Fruit fly (Drosophila melanogaster) whole organism, embryonic: ENCODE measurements around the gene numb.

Experiments
- Abd-B ChIP-seq: fragments of 200-800 bp; sonication (Bioruptor generic); optimal IDR thresholded peaks from 2 replicates; lab custom pipeline; 2018; ENCODE audit warnings: missing biosample characterization, mild to moderate bottlenecking, missing genetic modification characterization, moderate library complexity
- BtbVII ChIP-seq: fragments of 200-800 bp; sonication (Bioruptor generic); optimal IDR thresholded peaks from 3 replicates; lab custom pipeline; 2017; ENCODE audit warnings: missing biosample characterization, mild to moderate bottlenecking, missing genetic modification characterization
- CG10543 ChIP-seq: fragments of 200-800 bp; sonication (Bioruptor generic); optimal IDR thresholded peaks from 3 replicates; lab custom pipeline; 2017; ENCODE audit warnings: missing biosample characterization, mild to moderate bottlenecking, missing genetic modification characterization, moderate library complexity
- CG12744 ChIP-seq: fragments of 200-800 bp; sonication (Bioruptor generic); optimal IDR thresholded peaks from 2 replicates; lab custom pipeline; 2016; ENCODE audit warnings: missing biosample characterization, missing genetic modification characterization
- CG13296 ChIP-seq: fragments of 200-800 bp; sonication (Bioruptor generic); optimal IDR thresholded peaks from 3 replicates; lab custom pipeline; 2018; ENCODE audit warnings: missing biosample characterization, mild to moderate bottlenecking, missing genetic modification characterization
- CG13894 ChIP-seq: fragments of 200-800 bp; sonication (Bioruptor generic); optimal IDR thresholded peaks from 3 replicates; lab custom pipeline; 2018; ENCODE audit warnings: missing biosample characterization, mild to moderate bottlenecking, missing genetic modification characterization, moderate library complexity
- CG14014 ChIP-seq: fragments of 200-800 bp; sonication (Bioruptor generic); IDR thresholded peaks from 2 replicates; pipeline ENCODE4 v1.3.6; 2022; ENCODE audit warnings: missing biosample characterization, missing genetic modification characterization
- CG15011 ChIP-seq: fragments of 200-800 bp; sonication (Bioruptor generic); optimal IDR thresholded peaks from 3 replicates; lab custom pipeline; 2018; ENCODE audit warnings: missing biosample characterization, mild to moderate bottlenecking, missing genetic modification characterization
- CG18599 ChIP-seq: fragments of 200-800 bp; sonication (Bioruptor generic); optimal IDR thresholded peaks from 3 replicates; lab custom pipeline; 2017; ENCODE audit warnings: missing biosample characterization, missing genetic modification characterization, mild to moderate bottlenecking, moderate library complexity, missing genetic modification reagents
- CG2120 ChIP-seq: fragments of 200-800 bp; sonication (Bioruptor generic); optimal IDR thresholded peaks from 3 replicates; lab custom pipeline; 2016; ENCODE audit warnings: missing biosample characterization, missing genetic modification characterization
- CG2129 ChIP-seq: fragments of 200-800 bp; sonication (Bioruptor generic); IDR thresholded peaks from 2 replicates; pipeline ENCODE4 v1.3.6; 2022; ENCODE audit warnings: missing biosample characterization, missing genetic modification characterization; ENCODE audit not compliant: partially characterized antibody
- CG2678 ChIP-seq: fragments of 200-800 bp; sonication (Bioruptor generic); optimal IDR thresholded peaks from 3 replicates; lab custom pipeline; 2019; ENCODE audit warnings: missing biosample characterization, mild to moderate bottlenecking, missing genetic modification characterization, moderate library complexity
- CG34376 ChIP-seq: fragments of 200-800 bp; sonication (Bioruptor generic); optimal IDR thresholded peaks from 2 replicates; lab custom pipeline; 2018; ENCODE audit warnings: missing biosample characterization, mild to moderate bottlenecking, missing genetic modification characterization
- CG3726 ChIP-seq: fragments of 200-800 bp; sonication (Bioruptor generic); IDR thresholded peaks from 3 replicates; pipeline ENCODE4, ENCODE4 v1.3.6; 2022; ENCODE audit warnings: missing biosample characterization, missing genetic modification characterization
- CG3847 ChIP-seq: fragments of 200-800 bp; sonication (Bioruptor generic); IDR thresholded peaks from 2 replicates; pipeline ENCODE4 v1.3.6; 2022; ENCODE audit warnings: missing biosample characterization, missing genetic modification characterization
- CG4730 ChIP-seq: fragments of 200-800 bp; sonication (Bioruptor generic); IDR thresholded peaks from 2 replicates; pipeline ENCODE4 v1.3.6; 2022; ENCODE audit warnings: missing biosample characterization, missing genetic modification characterization
- CG8281 ChIP-seq: fragments of 200-800 bp; sonication (Bioruptor generic); optimal IDR thresholded peaks from 2 replicates; lab custom pipeline; 2018; ENCODE audit warnings: missing biosample characterization, mild to moderate bottlenecking, missing genetic modification characterization, moderate library complexity
- CG8478 ChIP-seq: fragments of >200 bp; optimal IDR thresholded peaks from 2 replicates; lab custom pipeline; 2018
- CkIIα-i1 ChIP-seq: fragments of 200-800 bp; sonication (Bioruptor generic); IDR thresholded peaks from 2 replicates; pipeline ENCODE4 v1.3.6; 2022; ENCODE audit warnings: missing biosample characterization, missing genetic modification characterization
- Dfd ChIP-seq, 2 experiments: fragments of >200 bp; optimal IDR thresholded peaks; 2 replicates each; lab custom pipeline; 2017; ENCODE audit warnings: missing biosample characterization in 2 of 2, missing genetic modification characterization in 2 of 2
- E2f2 ChIP-seq: fragments of 200-800 bp; sonication (Bioruptor generic); IDR thresholded peaks from 2 replicates; pipeline ENCODE4 v1.3.6; 2022; ENCODE audit warnings: missing biosample characterization, missing genetic modification characterization
- HLH54F ChIP-seq: fragments of 200-800 bp; sonication (Bioruptor generic); optimal IDR thresholded peaks from 3 replicates; lab custom pipeline; 2016; ENCODE audit warnings: missing biosample characterization, missing genetic modification characterization
- Med ChIP-seq: fragments of 200-800 bp; sonication (Bioruptor generic); peaks from one replicate; lab custom pipeline; 2016; ENCODE audit warnings: missing biosample characterization, missing genetic modification characterization, mild to moderate bottlenecking, inconsistent platforms, moderate library complexity
- Meics ChIP-seq: fragments of 200-800 bp; sonication (Bioruptor generic); optimal IDR thresholded peaks from 2 replicates; lab custom pipeline; 2017; ENCODE audit warnings: missing biosample characterization, mild to moderate bottlenecking, missing genetic modification characterization
- NFAT ChIP-seq: fragments of 200-800 bp; sonication (Bioruptor generic); IDR thresholded peaks from 2 replicates; pipeline ENCODE4 v1.3.6; 2022; ENCODE audit warnings: missing biosample characterization, missing genetic modification characterization
- Sox102F ChIP-seq: fragments of 200-800 bp; sonication (Bioruptor generic); optimal IDR thresholded peaks from 2 replicates; lab custom pipeline; 2018; ENCODE audit warnings: missing biosample characterization, mild to moderate bottlenecking, missing genetic modification characterization, moderate library complexity
- Stat92E ChIP-seq, 3 experiments: fragments of >200 bp in 2 of 3; fragments of 200-800 bp in 1 of 3; sonication (Bioruptor generic) in 1 of 3; optimal IDR thresholded peaks; 2 replicates each; lab custom pipeline; 2017 to 2019; ENCODE audit warnings: missing biosample characterization in 3 of 3, missing genetic modification characterization in 3 of 3, mild to moderate bottlenecking in 1 of 3, moderate library complexity in 1 of 3
- al ChIP-seq: fragments of 200-800 bp; sonication (Bioruptor generic); IDR thresholded peaks from 2 replicates; pipeline ENCODE4 v1.3.6; 2022; ENCODE audit warnings: missing biosample characterization, missing genetic modification characterization
- az2 ChIP-seq: fragments of 200-800 bp; sonication (Bioruptor generic); optimal IDR thresholded peaks from 3 replicates; lab custom pipeline; 2016; ENCODE audit warnings: missing biosample characterization, missing genetic modification characterization
- cwo ChIP-seq: fragments of 200-800 bp; sonication (Bioruptor generic); optimal IDR thresholded peaks from 3 replicates; lab custom pipeline; 2017; ENCODE audit warnings: missing biosample characterization, missing genetic modification characterization, mild to moderate bottlenecking, moderate library complexity, missing genetic modification reagents
- dmrt11E ChIP-seq: fragments of 200-800 bp; sonication (Bioruptor generic); optimal IDR thresholded peaks from 3 replicates; lab custom pipeline; 2018; ENCODE audit warnings: missing biosample characterization, mild to moderate bottlenecking, missing genetic modification characterization, moderate library complexity
- emc ChIP-seq: fragments of 200-800 bp; sonication (Bioruptor generic); optimal IDR thresholded peaks from 2 replicates; lab custom pipeline; 2016; ENCODE audit warnings: missing biosample characterization, missing genetic modification characterization
- exex ChIP-seq: fragments of 200-800 bp; sonication (Bioruptor generic); optimal IDR thresholded peaks from 4 replicates; lab custom pipeline; 2018; ENCODE audit warnings: missing biosample characterization, mild to moderate bottlenecking, missing genetic modification characterization, moderate library complexity
- gro ChIP-seq: fragments of 200-800 bp; sonication (Bioruptor generic); optimal IDR thresholded peaks from 2 replicates; lab custom pipeline; 2016; ENCODE audit warnings: missing biosample characterization, missing genetic modification characterization
- gt ChIP-seq: fragments of 200-800 bp; sonication (Bioruptor generic); IDR thresholded peaks from 2 replicates; pipeline ENCODE4 v1.3.6; 2022; ENCODE audit warnings: missing biosample characterization, missing genetic modification characterization
- hkb ChIP-seq, 2 experiments: fragments of 200-800 bp in 1 of 2; fragments of >200 bp in 1 of 2; sonication (Bioruptor generic) in 1 of 2; IDR thresholded peaks in 1 of 2; optimal IDR thresholded peaks in 1 of 2; 2 replicates each; pipeline versions ENCODE4 v1.3.6 to Lab custom; 2017 to 2022; ENCODE audit warnings: missing biosample characterization in 1 of 2, missing genetic modification characterization in 1 of 2
- lab ChIP-seq: fragments of 200-800 bp; sonication (Bioruptor generic); optimal IDR thresholded peaks from 3 replicates; lab custom pipeline; 2017; ENCODE audit warnings: missing biosample characterization, missing genetic modification characterization, mild to moderate bottlenecking, moderate library complexity, missing genetic modification reagents
- mirr ChIP-seq: fragments of 200-800 bp; sonication (Bioruptor generic); optimal IDR thresholded peaks from 3 replicates; lab custom pipeline; 2018; ENCODE audit warnings: missing biosample characterization, mild to moderate bottlenecking, missing genetic modification characterization
- salm ChIP-seq: fragments of 200-800 bp; sonication (Bioruptor generic); optimal IDR thresholded peaks from 2 replicates; lab custom pipeline; 2018; ENCODE audit warnings: missing biosample characterization, mild to moderate bottlenecking, missing genetic modification characterization
- sd ChIP-seq: fragments of 200-800 bp; sonication (Bioruptor generic); optimal IDR thresholded peaks from 3 replicates; lab custom pipeline; 2018; ENCODE audit warnings: missing biosample characterization, mild to moderate bottlenecking, missing genetic modification characterization, moderate library complexity
- sens ChIP-seq: fragments of 200-800 bp; sonication (Bioruptor generic); peaks from one replicate; lab custom pipeline; 2016; ENCODE audit warnings: missing biosample characterization, missing genetic modification characterization
- shn ChIP-seq: fragments of 200-800 bp; sonication (Bioruptor generic); optimal IDR thresholded peaks from 3 replicates; lab custom pipeline; 2016; ENCODE audit warnings: missing biosample characterization, missing genetic modification characterization
- tna ChIP-seq: fragments of 200-800 bp; sonication (Bioruptor generic); IDR thresholded peaks from 2 replicates; pipeline ENCODE4 v1.3.6; 2022; ENCODE audit warnings: missing biosample characterization, missing genetic modification characterization; ENCODE audit not compliant: partially characterized antibody
- toy ChIP-seq: fragments of 200-800 bp; sonication (Bioruptor generic); IDR thresholded peaks from 2 replicates; pipeline ENCODE4 v1.3.6; 2022; ENCODE audit warnings: missing biosample characterization, missing genetic modification characterization
- wek ChIP-seq: fragments of 200-800 bp; sonication (Bioruptor generic); optimal IDR thresholded peaks from 3 replicates; lab custom pipeline; 2018; ENCODE audit warnings: missing biosample characterization, mild to moderate bottlenecking, missing genetic modification characterization, moderate library complexity
- zf30C ChIP-seq: fragments of 200-800 bp; sonication (Bioruptor generic); optimal IDR thresholded peaks from 3 replicates; lab custom pipeline; 2018; ENCODE audit warnings: missing biosample characterization, mild to moderate bottlenecking, missing genetic modification characterization

Gene numb

dm6 chr2L:9388013-9388605 is 49.2 kb upstream of the numb start (continued):
- no peak for TF ChIP-seq Dfd (GFP tag; optimal IDR thresholded peaks at IDR 0.05; lab: Kevin White, UChicago)
- TF ChIP-seq emc (GFP tag; lab: Kevin White, UChicago): peak; percentile 85
- peak; percentile 85 for TF ChIP-seq lab (GFP tag; lab: Kevin White, UChicago)
- peak; percentile 38 for TF ChIP-seq CG12744
- peak; percentile 82 for TF ChIP-seq HLH54F (GFP tag; lab: Kevin White, UChicago)
- peak; percentile 26; the same call in 1 of the 2 replicates for TF ChIP-seq CG4730 (GFP tag; lab: Robert Waterston, UW)
- peak; percentile 86 for TF ChIP-seq shn (GFP tag; lab: Kevin White, UChicago)
- TF ChIP-seq az2 (GFP tag; lab: Kevin White, UChicago): peak; percentile 52
- peak; percentile 22 for TF ChIP-seq dmrt11E (tag; lab: Kevin White, UChicago)
- peak; percentile 75 for TF ChIP-seq CG3847
- TF ChIP-seq toy (GFP tag; lab: Robert Waterston, UW): 0 out of 2 replicates have a peak, but pooled peaks have one; percentile 35
- no peak for TF ChIP-seq Stat92E (GFP tag; optimal IDR thresholded peaks at IDR 0.05; lab: Kevin White, UChicago)
- peak; percentile 61 for TF ChIP-seq Abd-B
- TF ChIP-seq al (GFP tag; lab: Robert Waterston, UW): peak; percentile 74
- TF ChIP-seq tna: no peak
- TF ChIP-seq Sox102F (GFP tag; lab: Kevin White, UChicago): peak; percentile 55
- no peak for TF ChIP-seq CG13296 (GFP tag; lab: Kevin White, UChicago)
- peak; percentile 69 for TF ChIP-seq mirr (GFP tag; lab: Kevin White, UChicago)
- no peak for TF ChIP-seq wek
- 0 out of 3 replicates have a peak, but pooled peaks have one; percentile 64 for TF ChIP-seq CG3726 (GFP tag; lab: Robert Waterston, UW)
- TF ChIP-seq CG2120 (GFP tag; lab: Kevin White, UChicago): peak; percentile 94
- no peak for TF ChIP-seq CG2129
- TF ChIP-seq, all 482 proteins: peak for 290

- TF ChIP-seq zf30C (GFP tag; lab: Kevin White, UChicago) (no peak), Med (peak; percentile 81), lab (GFP tag; lab: Kevin White, UChicago) (peak; percentile 2), mirr (GFP tag; lab: Kevin White, UChicago) (peak; percentile 95), CG13894 (tag; lab: Kevin White, UChicago) (peak; percentile 40), CG8478 (lab: Kevin White, UChicago) (no peak), exex (tag; lab: Kevin White, UChicago) (peak; percentile 97), CG2678 (tag; lab: Kevin White, UChicago) (peak; percentile 10), gt (no peak), CkIIα-i1 (no peak), NFAT (GFP tag; lab: Robert Waterston, UW) (peak; percentile 46; the same call in 1 of the 2 replicates), cwo (GFP tag; lab: Kevin White, UChicago) (peak; percentile 98), CG10543 (GFP tag; lab: Kevin White, UChicago) (peak; percentile 42), gro (GFP tag; lab: Kevin White, UChicago) (peak; percentile 5), CG14014 (GFP tag; lab: Robert Waterston, UW) (no peak), CG8281 (tag; lab: Kevin White, UChicago) (peak; percentile 88), sens (GFP tag; lab: Kevin White, UChicago) (peak; percentile 28), CG18599 (peak; percentile 23), sd (tag; lab: Kevin White, UChicago) (peak; percentile 7), hkb (optimal IDR thresholded peaks at IDR 0.05; lab: Kevin White, UChicago) (no peak), hkb (GFP tag; IDR thresholded peaks at IDR 0.05; lab: Robert Waterston, UW) (0 out of 2 replicates have a peak, but pooled peaks have one; percentile 9), CG34376 (GFP tag; lab: Kevin White, UChicago) (peak; percentile 90), salm (peak; percentile 21), Meics (GFP tag; lab: Kevin White, UChicago) (no peak), CG15011 (GFP tag; lab: Kevin White, UChicago) (no peak), E2f2 (GFP tag; lab: Robert Waterston, UW) (peak; percentile 8; the same call in 1 of the 2 replicates), BtbVII (GFP tag; lab: Kevin White, UChicago) (no peak)
Measured at dm6 chr2L:9388924-9389765, 48.1 kb upstream of the numb start.
